Worm (Caenorhabditis elegans): ENCODE results near the gene K10G6.9.

- no peak for TF ChIP-seq lsy-2 (tag; optimal IDR thresholded peaks at IDR 0.05)
- no peak for TF ChIP-seq unc-62 (GFP tag; optimal IDR thresholded peaks at IDR 0.05)
- TF ChIP-seq ztf-11 (tag; optimal IDR thresholded peaks at IDR 0.05), result no peak
- TF ChIP-seq nhr-237 (tag; optimal IDR thresholded peaks at IDR 0.05), result no peak
- no peak for TF ChIP-seq snpc-4 (tag; optimal IDR thresholded peaks at IDR 0.05)
- no peak for TF ChIP-seq hlh-1 (tag; optimal IDR thresholded peaks at IDR 0.05)
- TF ChIP-seq nhr-28 (tag; optimal IDR thresholded peaks at IDR 0.05), result no peak
- no peak for TF ChIP-seq mep-1 (tag; optimal IDR thresholded peaks at IDR 0.05)
- TF ChIP-seq ceh-43 (GFP tag; optimal IDR thresholded peaks at IDR 0.05), result no peak
- no peak for TF ChIP-seq M03D4.4 (tag; optimal IDR thresholded peaks at IDR 0.05)
- TF ChIP-seq tbx-8 (GFP tag; optimal IDR thresholded peaks at IDR 0.05), result no peak
- TF ChIP-seq pha-4 (tag; optimal IDR thresholded peaks at IDR 0.05), result no peak
- TF ChIP-seq unc-120 (tag; optimal IDR thresholded peaks at IDR 0.05; ENCODE audit: poor library complexity, severe bottlenecking), result no peak
- no peak for TF ChIP-seq ham-2 (GFP tag; optimal IDR thresholded peaks at IDR 0.05)
These were observed 18.6 kb downstream of the K10G6.9 start for ce11 chrII:3990706-3991105.
